Fruit fly (Drosophila melanogaster) whole organism, adult: ENCODE data around the gene CASK.

Experiments used
- CG11617 ChIP-seq: fragments of 200-800 bp; sonication (Bioruptor generic); optimal IDR thresholded peaks from 2 replicates; lab custom pipeline; 2017; ENCODE audit warnings: mild to moderate bottlenecking, missing biosample characterization, missing genetic modification reagents, missing genetic modification characterization
- CG12768 ChIP-seq: fragments of 200-800 bp; sonication (Bioruptor generic); optimal IDR thresholded peaks from 2 replicates; lab custom pipeline; 2017; ENCODE audit warnings: missing biosample characterization, missing genetic modification characterization, mild to moderate bottlenecking, moderate library complexity, missing genetic modification reagents
- CG14711 ChIP-seq: fragments of 200-800 bp; sonication (Bioruptor generic); optimal IDR thresholded peaks from 2 replicates; lab custom pipeline; 2018; ENCODE audit warnings: missing biosample characterization, mild to moderate bottlenecking, missing genetic modification characterization, moderate library complexity
- CG1620 ChIP-seq: fragments of 200-800 bp; sonication (Bioruptor generic); optimal IDR thresholded peaks from 2 replicates; lab custom pipeline; 2016; ENCODE audit warnings: missing biosample characterization, missing genetic modification characterization
- CG33017 ChIP-seq: fragments of 200-800 bp; sonication (Bioruptor generic); optimal IDR thresholded peaks from 2 replicates; lab custom pipeline; 2018; ENCODE audit warnings: missing biosample characterization, mild to moderate bottlenecking, missing genetic modification characterization, moderate library complexity
- CG5204 ChIP-seq: fragments of 200-800 bp; sonication (Bioruptor generic); optimal IDR thresholded peaks from 2 replicates; lab custom pipeline; 2016; ENCODE audit warnings: missing biosample characterization, missing genetic modification characterization
- CG7045 ChIP-seq: fragments of 200-800 bp; sonication (Bioruptor generic); optimal IDR thresholded peaks from 2 replicates; lab custom pipeline; 2017; ENCODE audit warnings: missing biosample characterization, mild to moderate bottlenecking, missing genetic modification characterization
- CG7101 ChIP-seq: fragments of 200-800 bp; sonication (Bioruptor generic); optimal IDR thresholded peaks from 2 replicates; lab custom pipeline; 2018; ENCODE audit warnings: missing biosample characterization, mild to moderate bottlenecking, missing genetic modification characterization, moderate library complexity
- Clk ChIP-seq: fragments of 200-800 bp; sonication (Bioruptor generic); optimal IDR thresholded peaks from 2 replicates; lab custom pipeline; 2017; ENCODE audit warnings: missing biosample characterization, missing genetic modification characterization
- Crg-1 ChIP-seq: fragments of 200-800 bp; sonication (Bioruptor generic); optimal IDR thresholded peaks from 2 replicates; lab custom pipeline; 2016; ENCODE audit warnings: missing biosample characterization, missing genetic modification characterization
- Hr96 ChIP-seq: fragments of 200-800 bp; sonication (Bioruptor generic); optimal IDR thresholded peaks from 2 replicates; lab custom pipeline; 2016; ENCODE audit warnings: missing biosample characterization, missing genetic modification characterization
- Mnt ChIP-seq: fragments of 200-800 bp; sonication (Bioruptor generic); optimal IDR thresholded peaks from 2 replicates; lab custom pipeline; 2016; ENCODE audit warnings: missing biosample characterization, mild to moderate bottlenecking, missing genetic modification characterization
- bab1 ChIP-seq: fragments of 200-800 bp; sonication (Bioruptor generic); optimal IDR thresholded peaks from 3 replicates; lab custom pipeline; 2019; ENCODE audit warnings: missing biosample characterization, mild to moderate bottlenecking, missing genetic modification characterization, moderate library complexity
- cic ChIP-seq: fragments of 200-800 bp; sonication (Bioruptor generic); optimal IDR thresholded peaks from 2 replicates; lab custom pipeline; 2017; ENCODE audit warnings: missing biosample characterization, mild to moderate bottlenecking, missing genetic modification characterization, moderate library complexity
- cnc ChIP-seq, 2 experiments: fragments of >200 bp; optimal IDR thresholded peaks; 2 replicates each; lab custom pipeline; 2017
- kay ChIP-seq: fragments of 200-800 bp; sonication (Bioruptor generic); peaks from one replicate; lab custom pipeline; 2016; ENCODE audit warnings: missing biosample characterization, missing genetic modification characterization, borderline replicate concordance
- ovo ChIP-seq: fragments of 200-800 bp; sonication (Bioruptor generic); optimal IDR thresholded peaks from 2 replicates; lab custom pipeline; 2016; ENCODE audit warnings: missing biosample characterization, missing genetic modification characterization
- pad ChIP-seq: fragments of 200-800 bp; sonication (Bioruptor generic); optimal IDR thresholded peaks from 3 replicates; lab custom pipeline; 2017; ENCODE audit warnings: missing biosample characterization, missing genetic modification characterization, mild to moderate bottlenecking, moderate library complexity, missing genetic modification reagents
- tj ChIP-seq: fragments of 200-800 bp; sonication (Bioruptor generic); optimal IDR thresholded peaks from 3 replicates; lab custom pipeline; 2017; ENCODE audit warnings: missing biosample characterization, mild to moderate bottlenecking, missing genetic modification characterization, moderate library complexity
- toe ChIP-seq: fragments of 200-800 bp; sonication (Bioruptor generic); optimal IDR thresholded peaks from 2 replicates; lab custom pipeline; 2016; ENCODE audit warnings: missing biosample characterization, missing genetic modification characterization

Gene CASK

dm6 chr3R:21782295-21782922 lies 40.1 kb downstream of the CASK start, which contains the start of gene tsl:
Gene tsl (minus strand): TSS chr3R:21782536.
- TF ChIP-seq bab1 (GFP tag; lab: Kevin White, UChicago) (no peak), cic (GFP tag; lab: Kevin White, UChicago) (peak; percentile 23)

- TF ChIP-seq cnc (optimal IDR thresholded peaks at IDR 0.05; lab: Kevin White, UChicago) (no peak), kay (GFP tag; lab: Kevin White, UChicago) (no peak), CG12768 (GFP tag; lab: Kevin White, UChicago) (no peak)
Measured at dm6 chr3R:21781448-21781847, 41.0 kb downstream of the CASK start.

dm6 chr3R:21780086-21780485 lies 42.4 kb downstream of the CASK start:
- no peak for TF ChIP-seq cnc (optimal IDR thresholded peaks at IDR 0.05; lab: Kevin White, UChicago)
- no peak for TF ChIP-seq CG11617
- peak; percentile 14 for TF ChIP-seq CG12768 (GFP tag; lab: Kevin White, UChicago)
- no peak for TF ChIP-seq CG7101 (tag; lab: Kevin White, UChicago)
- TF ChIP-seq Mnt (GFP tag; lab: Kevin White, UChicago): no peak
- TF ChIP-seq kay (GFP tag; lab: Kevin White, UChicago): no peak
- TF ChIP-seq tj (GFP tag; lab: Kevin White, UChicago): no peak

dm6 chr3R:21777660-21778059 lies 44.8 kb downstream of the CASK start, which contains the start of gene Polr1H:
Gene Polr1H (minus strand): TSS chr3R:21777847.
- TF ChIP-seq bab1 (GFP tag; lab: Kevin White, UChicago) (peak; percentile 44), CG1620 (no peak), kay (GFP tag; lab: Kevin White, UChicago) (peak; percentile 10), Mnt (GFP tag; lab: Kevin White, UChicago) (peak; percentile 97), tj (GFP tag; lab: Kevin White, UChicago) (no peak)

dm6 chr3R:21775766-21776165 lies 46.7 kb downstream of the CASK start, which contains the start of the genes GABA-B-R2 and CG6800:
Gene GABA-B-R2 (minus strand): TSS chr3R:21775840.
Gene CG6800 (plus strand): TSS chr3R:21776138.
- no peak for TF ChIP-seq CG33017

dm6 chr3R:21769218-21769617 lies 53.3 kb downstream of the CASK start, which contains the start of gene Burs:
Gene Burs (plus strand): TSS chr3R:21769518.
- TF ChIP-seq cnc (optimal IDR thresholded peaks at IDR 0.05; lab: Kevin White, UChicago) (no peak), CG7101 (tag; lab: Kevin White, UChicago) (no peak), CG1620 (no peak), kay (GFP tag; lab: Kevin White, UChicago) (no peak), Crg-1 (no peak), Hr96 (GFP tag; lab: Kevin White, UChicago) (no peak), CG33017 (no peak), pad (no peak), CG14711 (tag; lab: Kevin White, UChicago) (no peak), CG7045 (GFP tag; lab: Kevin White, UChicago) (no peak), CG11617 (no peak), CG5204 (GFP tag; lab: Kevin White, UChicago) (no peak), toe (GFP tag; lab: Kevin White, UChicago) (no peak), Clk (GFP tag; lab: Kevin White, UChicago) (no peak), bab1 (GFP tag; lab: Kevin White, UChicago) (no peak)

- TF ChIP-seq CG33017 (no peak), cic (GFP tag; lab: Kevin White, UChicago) (peak; percentile 5), toe (GFP tag; lab: Kevin White, UChicago) (no peak), CG5204 (GFP tag; lab: Kevin White, UChicago) (no peak), kay (GFP tag; lab: Kevin White, UChicago) (peak; percentile 56), Hr96 (GFP tag; lab: Kevin White, UChicago) (no peak), CG11617 (no peak), CG14711 (tag; lab: Kevin White, UChicago) (no peak), bab1 (GFP tag; lab: Kevin White, UChicago) (no peak), ovo (no peak), Mnt (GFP tag; lab: Kevin White, UChicago) (no peak), cnc (optimal IDR thresholded peaks at IDR 0.05; lab: Kevin White, UChicago) (no peak), CG7101 (tag; lab: Kevin White, UChicago) (no peak), pad (no peak), CG1620 (no peak), tj (GFP tag; lab: Kevin White, UChicago) (no peak)
Measured at dm6 chr3R:21758145-21758856, 64.2 kb downstream of the CASK start, which contains the start of gene CG42335. Gene CG42335 (plus strand): TSS chr3R:21758764.
